Worm (Caenorhabditis elegans) whole organism, young adult: Measurements from ENCODE around the gene dmsr-8.

Experiments
- B0261.1 ChIP-seq: sonication (generic microtip); optimal IDR thresholded peaks from 2 replicates; lab custom pipeline; 2016; ENCODE audit warnings: mild to moderate bottlenecking, missing genetic modification characterization, moderate library complexity, missing compliant biosample characterization
- C06A6.2 ChIP-seq: fragments of 200-800 bp; sonication (Bioruptor generic); conservative IDR thresholded peaks from 2 replicates; pipeline ENCODE4 v1.3.6; 2022; ENCODE audit warnings: missing genetic modification characterization, missing compliant biosample characterization
- C17E4.6 ChIP-seq: fragments of 200-800 bp; sonication (Bioruptor generic); IDR thresholded peaks from 2 replicates; pipeline ENCODE4 v1.3.6; 2022; ENCODE audit warnings: missing genetic modification reagents, missing genetic modification characterization, missing compliant biosample characterization
- D2030.7 ChIP-seq: fragments of 200-800 bp; sonication (Bioruptor generic); IDR thresholded peaks from 2 replicates; pipeline ENCODE4 v1.3.6; 2022; ENCODE audit warnings: missing genetic modification reagents, missing genetic modification characterization, missing compliant biosample characterization
- F33H1.4 ChIP-seq: fragments of 200-800 bp; sonication (Bioruptor generic); IDR thresholded peaks from 2 replicates; pipeline ENCODE4 v1.3.6; 2022; ENCODE audit warnings: missing genetic modification reagents, missing genetic modification characterization, missing compliant biosample characterization
- F52B5.7 ChIP-seq: sonication (generic microtip); optimal IDR thresholded peaks from 2 replicates; lab custom pipeline; 2016; ENCODE audit warnings: mild to moderate bottlenecking, missing genetic modification characterization, missing compliant biosample characterization
- F57C9.4 ChIP-seq: sonication (generic microtip); optimal IDR thresholded peaks from 2 replicates; lab custom pipeline; 2017; ENCODE audit warnings: mild to moderate bottlenecking, missing genetic modification characterization, missing compliant biosample characterization
- T07F8.4 ChIP-seq: sonication (generic microtip); optimal IDR thresholded peaks from 2 replicates; lab custom pipeline; 2016; ENCODE audit warnings: mild to moderate bottlenecking, missing genetic modification characterization, moderate library complexity, missing compliant biosample characterization
- Y67H2A.10 ChIP-seq: fragments of 200-800 bp; sonication (Bioruptor generic); conservative IDR thresholded peaks from 2 replicates; pipeline ENCODE4 v1.3.6; 2022; ENCODE audit warnings: missing genetic modification reagents, missing genetic modification characterization, missing compliant biosample characterization
- Y79H2A.3 ChIP-seq: fragments of 200-800 bp; sonication (Bioruptor generic); conservative IDR thresholded peaks from 2 replicates; pipeline ENCODE4 v1.3.6; 2022; ENCODE audit warnings: missing genetic modification reagents, missing genetic modification characterization, missing compliant biosample characterization
- ZK185.1 ChIP-seq: sonication (generic microtip); optimal IDR thresholded peaks from 2 replicates; lab custom pipeline; 2016; ENCODE audit warnings: mild to moderate bottlenecking, missing genetic modification characterization, missing compliant biosample characterization; ENCODE audit not compliant: poor library complexity, severe bottlenecking
- ceh-58 ChIP-seq: fragments of 200-800 bp; sonication (Bioruptor generic); IDR thresholded peaks from 2 replicates; pipeline ENCODE4 v1.3.6; 2022; ENCODE audit warnings: missing genetic modification characterization, missing compliant biosample characterization
- ceh-79 ChIP-seq: sonication (generic microtip); optimal IDR thresholded peaks from 2 replicates; lab custom pipeline; 2017; ENCODE audit warnings: mild to moderate bottlenecking, missing genetic modification characterization, missing compliant biosample characterization
- dpl-1 ChIP-seq: fragments of 150-350 bp; optimal IDR thresholded peaks from 2 replicates; lab custom pipeline; 2014; ENCODE audit warnings: missing biosample characterization, missing genetic modification reagents, missing genetic modification characterization
- egl-18 ChIP-seq: fragments of 200-800 bp; sonication (Bioruptor generic); IDR thresholded peaks from 2 replicates; pipeline ENCODE4 v1.3.6; 2022; ENCODE audit warnings: missing genetic modification reagents, missing genetic modification characterization, missing compliant biosample characterization
- hmg-1.2 ChIP-seq: fragments of 200-800 bp; sonication (Bioruptor generic); IDR thresholded peaks from 2 replicates; pipeline ENCODE4 v1.3.6; 2022; ENCODE audit warnings: missing genetic modification reagents, missing genetic modification characterization, missing compliant biosample characterization
- hmg-20 ChIP-seq: fragments of 200-800 bp; sonication (Bioruptor generic); IDR thresholded peaks from 2 replicates; pipeline ENCODE4 v1.3.6; 2022; ENCODE audit warnings: missing genetic modification reagents, missing genetic modification characterization, missing compliant biosample characterization
- hrde-1 ChIP-seq: sonication (generic microtip); optimal IDR thresholded peaks from 2 replicates; lab custom pipeline; 2016; ENCODE audit warnings: missing genetic modification characterization, mild to moderate bottlenecking, missing compliant biosample characterization, moderate library complexity, missing genotype, missing genetic modification reagents, borderline replicate concordance
- let-607 ChIP-seq, 2 experiments: fragments of 200-800 bp in 1 of 2; sonication (Bioruptor generic) in 1 of 2; sonication (generic microtip) in 1 of 2; optimal IDR thresholded peaks; 2 replicates each; lab custom pipeline; 2016 to 2018; ENCODE audit warnings: mild to moderate bottlenecking in 2 of 2, missing compliant biosample characterization in 2 of 2, missing genetic modification characterization in 2 of 2, moderate library complexity in 2 of 2, missing genotype in 1 of 2
- lin-35 ChIP-seq, 3 experiments: fragments of 150-350 bp in 2 of 3; sonication (generic microtip) in 1 of 3; optimal IDR thresholded peaks; 2 replicates each; lab custom pipeline; 2014 to 2018; ENCODE audit warnings: missing biosample characterization in 3 of 3, missing genetic modification characterization in 3 of 3, missing genetic modification reagents in 3 of 3
- lin-54 ChIP-seq: fragments of 200-800 bp; sonication (Bioruptor generic); optimal IDR thresholded peaks from 2 replicates; lab custom pipeline; 2018; ENCODE audit warnings: mild to moderate bottlenecking, missing genetic modification characterization, missing compliant biosample characterization
- madf-3 ChIP-seq: fragments of 200-800 bp; sonication (Bioruptor generic); IDR thresholded peaks from 2 replicates; pipeline ENCODE4 v1.3.6; 2022; ENCODE audit warnings: missing genetic modification reagents, missing genetic modification characterization, missing compliant biosample characterization
- madf-8 ChIP-seq: fragments of 200-800 bp; sonication (Bioruptor generic); conservative IDR thresholded peaks from 2 replicates; pipeline ENCODE4 v1.3.6; 2022; ENCODE audit warnings: missing genetic modification reagents, missing genetic modification characterization, missing compliant biosample characterization
- nhr-27 ChIP-seq: fragments of 200-800 bp; sonication (Bioruptor generic); optimal IDR thresholded peaks from 2 replicates; lab custom pipeline; 2018; ENCODE audit warnings: mild to moderate bottlenecking, missing genetic modification characterization, moderate library complexity, missing compliant biosample characterization
- nhr-80 ChIP-seq: sonication (generic microtip); optimal IDR thresholded peaks from 2 replicates; lab custom pipeline; 2016; ENCODE audit warnings: missing genetic modification characterization, missing compliant biosample characterization
- rec-8 ChIP-seq, 2 experiments: sonication (generic microtip); optimal IDR thresholded peaks; 2 replicates each; lab custom pipeline; 2016; ENCODE audit warnings: mild to moderate bottlenecking in 2 of 2, missing genetic modification characterization in 2 of 2, missing genetic modification reagents in 2 of 2, missing genotype in 2 of 2, missing biosample characterization in 1 of 2, missing compliant biosample characterization in 1 of 2, moderate library complexity in 1 of 2
- sdz-38 ChIP-seq: sonication (generic microtip); optimal IDR thresholded peaks from 2 replicates; lab custom pipeline; 2016; ENCODE audit warnings: missing genotype, missing genetic modification characterization, missing compliant biosample characterization
- sea-2 ChIP-seq: fragments of 200-800 bp; sonication (Bioruptor generic); IDR thresholded peaks from 2 replicates; pipeline ENCODE4 v1.3.6; 2022; ENCODE audit warnings: missing genetic modification characterization, missing compliant biosample characterization
- snpc-1.1 ChIP-seq: sonication (generic microtip); optimal IDR thresholded peaks from 2 replicates; lab custom pipeline; 2017; ENCODE audit warnings: missing genetic modification characterization, mild to moderate bottlenecking, missing compliant biosample characterization, antibody characterized with exemption, moderate library complexity, missing genotype, missing genetic modification reagents; ENCODE audit not compliant: insufficient read depth
- somi-1 ChIP-seq: fragments of 200-800 bp; sonication (Bioruptor generic); optimal IDR thresholded peaks from 2 replicates; lab custom pipeline; 2018; ENCODE audit warnings: mild to moderate bottlenecking, missing genetic modification characterization, missing compliant biosample characterization
- tbx-9 ChIP-seq: sonication (generic microtip); optimal IDR thresholded peaks from 2 replicates; lab custom pipeline; 2016; ENCODE audit warnings: borderline replicate concordance, missing genetic modification characterization, inconsistent platforms, missing compliant biosample characterization
- zim-3 ChIP-seq: sonication (generic microtip); optimal IDR thresholded peaks from 2 replicates; lab custom pipeline; 2017; ENCODE audit warnings: mild to moderate bottlenecking, missing genetic modification characterization, moderate library complexity, missing compliant biosample characterization
- ztf-28 ChIP-seq: fragments of 200-800 bp; sonication (Bioruptor generic); IDR thresholded peaks from 2 replicates; pipeline ENCODE4 v1.3.6; 2022; ENCODE audit warnings: missing genetic modification reagents, missing genetic modification characterization, missing compliant biosample characterization
- ztf-3 ChIP-seq: fragments of 200-800 bp; sonication (Bioruptor generic); optimal IDR thresholded peaks from 2 replicates; lab custom pipeline; 2018; ENCODE audit warnings: mild to moderate bottlenecking, missing genetic modification characterization, missing compliant biosample characterization

Gene dmsr-8

ce11 chrV:10503893-10504292 lies 10.3 kb downstream of the dmsr-8 start, which contains the start of gene C35A5.10:
C35A5.10 (plus strand) TSS chrV:10504193.
- TF ChIP-seq T07F8.4 (tag; lab: Kevin White, UChicago), result no peak
- no peak for TF ChIP-seq madf-8 (GFP tag; lab: Robert Waterston, UW)
- TF ChIP-seq lin-35 (GFP tag; optimal IDR thresholded peaks at IDR 0.05; lab: Kevin White, UChicago), result no peak
- no peak for TF ChIP-seq nhr-27 (tag; lab: Kevin White, UChicago)
- no peak for TF ChIP-seq sdz-38 (tag; lab: Kevin White, UChicago)
- no peak for TF ChIP-seq nhr-80 (tag; lab: Kevin White, UChicago)
- TF ChIP-seq let-607 (tag; optimal IDR thresholded peaks at IDR 0.05; lab: Kevin White, UChicago), result no peak

- no peak for TF ChIP-seq madf-3 (GFP tag; lab: Robert Waterston, UW)
- TF ChIP-seq Y79H2A.3, result no peak
- TF ChIP-seq B0261.1, result no peak
- TF ChIP-seq hmg-1.2, result no peak
- TF ChIP-seq C06A6.2 (GFP tag; lab: Robert Waterston, UW), result no peak
- TF ChIP-seq sea-2, result no peak
- no peak for TF ChIP-seq tbx-9 (tag; lab: Kevin White, UChicago)
- no peak for TF ChIP-seq zim-3 (tag; lab: Kevin White, UChicago)
- no peak for TF ChIP-seq egl-18 (GFP tag; lab: Robert Waterston, UW)
- no peak for TF ChIP-seq F52B5.7 (tag; lab: Kevin White, UChicago)
- TF ChIP-seq ceh-58, result no peak
- TF ChIP-seq ceh-79, result no peak
- no peak for TF ChIP-seq lin-54 (GFP tag; lab: Kevin White, UChicago)
- TF ChIP-seq ZK185.1 (tag; lab: Kevin White, UChicago), result no peak
Observed at ce11 chrV:10503011-10503410, 11.2 kb downstream of the dmsr-8 start, which contains the start of gene C35A5.11. C35A5.11 (minus strand) TSS chrV:10503111.

- TF ChIP-seq Y67H2A.10, result no peak
- no peak for TF ChIP-seq nhr-27 (tag; lab: Kevin White, UChicago)
- TF ChIP-seq hrde-1 (tag; lab: Kevin White, UChicago), result no peak
- no peak for TF ChIP-seq ztf-3 (GFP tag; lab: Kevin White, UChicago)
- no peak for TF ChIP-seq zim-3 (tag; lab: Kevin White, UChicago)
- TF ChIP-seq madf-8 (GFP tag; lab: Robert Waterston, UW), result no peak
- TF ChIP-seq D2030.7 (GFP tag; lab: Robert Waterston, UW), result no peak
- TF ChIP-seq, all 124 proteins: peak for 0
Observed at ce11 chrV:10501295-10501694, 12.9 kb downstream of the dmsr-8 start, which contains the start of gene C35A5.3. C35A5.3 (minus strand) TSS chrV:10501395.

- TF ChIP-seq dpl-1, result no peak
- no peak for TF ChIP-seq rec-8 (tag; optimal IDR thresholded peaks at IDR 0.05; lab: Kevin White, UChicago)
- no peak for TF ChIP-seq ztf-3 (GFP tag; lab: Kevin White, UChicago)
- no peak for TF ChIP-seq snpc-1.1 (tag; lab: Kevin White, UChicago)
- no peak for TF ChIP-seq ztf-28 (GFP tag; lab: Robert Waterston, UW)
- no peak for TF ChIP-seq C17E4.6
Observed at ce11 chrV:10496733-10497132, 17.4 kb downstream of the dmsr-8 start, which contains the start of gene C35A5.4. C35A5.4 (plus strand) TSS chrV:10497033.

ce11 chrV:10493150-10493549 lies 21.0 kb downstream of the dmsr-8 start, which contains the start of gene ugt-33:
ugt-33 (plus strand) TSS chrV:10493409.
- no peak for TF ChIP-seq somi-1 (GFP tag; lab: Kevin White, UChicago)
- no peak for TF ChIP-seq F33H1.4 (GFP tag; lab: Robert Waterston, UW)
- TF ChIP-seq hmg-20 (GFP tag; lab: Robert Waterston, UW), result no peak
- TF ChIP-seq nhr-80 (tag; lab: Kevin White, UChicago), result peak; percentile 47
- TF ChIP-seq F57C9.4 (tag; lab: Kevin White, UChicago), result no peak
